Fruit fly (Drosophila melanogaster) whole organism, embryonic: ENCODE results near the gene Hou.
A peak's percentile ranks its signal among the peaks of the same experiment; 100 is the strongest.

ENCODE experiments used
- Adf1 ChIP-seq: fragments of 200-800 bp; sonication (Bioruptor generic); IDR thresholded peaks from 2 replicates; pipeline ENCODE4 v1.3.6; 2022; ENCODE audit warnings: missing biosample characterization, missing genetic modification characterization
- Aef1 ChIP-seq: fragments of 200-800 bp; sonication (Bioruptor generic); IDR thresholded peaks from 3 replicates; pipeline ENCODE4 v1.3.6; 2022; ENCODE audit warnings: missing biosample characterization, missing genetic modification characterization
- Atf3 ChIP-seq: fragments of 200-800 bp; sonication (Bioruptor generic); optimal IDR thresholded peaks from 3 replicates; lab custom pipeline; 2016; ENCODE audit warnings: missing biosample characterization, missing genetic modification characterization
- Bgb ChIP-seq: fragments of 200-800 bp; sonication (Bioruptor generic); IDR thresholded peaks from 2 replicates; pipeline ENCODE4 v1.3.6; 2022; ENCODE audit warnings: missing biosample characterization, missing genetic modification characterization; ENCODE audit not compliant: partially characterized antibody
- Blimp-1 ChIP-seq: fragments of 200-800 bp; sonication (Bioruptor generic); optimal IDR thresholded peaks from 3 replicates; lab custom pipeline; 2018; ENCODE audit warnings: missing biosample characterization, missing genetic modification characterization, mild to moderate bottlenecking, moderate library complexity, missing genetic modification reagents
- CG10543 ChIP-seq: fragments of 200-800 bp; sonication (Bioruptor generic); optimal IDR thresholded peaks from 3 replicates; lab custom pipeline; 2017; ENCODE audit warnings: missing biosample characterization, mild to moderate bottlenecking, missing genetic modification characterization, moderate library complexity
- CG10959 ChIP-seq: fragments of 200-800 bp; sonication (Bioruptor generic); IDR thresholded peaks from 2 replicates; pipeline ENCODE4 v1.3.6; 2022; ENCODE audit warnings: missing biosample characterization, missing genetic modification characterization
- CG12769 ChIP-seq: fragments of 200-800 bp; sonication (Bioruptor generic); optimal IDR thresholded peaks from 2 replicates; lab custom pipeline; 2019; ENCODE audit warnings: missing biosample characterization, mild to moderate bottlenecking, missing genetic modification characterization, moderate library complexity
- CG14050 ChIP-seq: fragments of 200-800 bp; sonication (Bioruptor generic); IDR thresholded peaks from 3 replicates; pipeline ENCODE4 v1.3.6; 2022; ENCODE audit warnings: missing biosample characterization, missing genetic modification characterization
- CG15479 ChIP-seq: fragments of 200-800 bp; sonication (Bioruptor generic); optimal IDR thresholded peaks from 3 replicates; lab custom pipeline; 2019; ENCODE audit warnings: missing biosample characterization, mild to moderate bottlenecking, missing genetic modification characterization, moderate library complexity
- CG16779 ChIP-seq: fragments of 200-800 bp; sonication (Bioruptor generic); IDR thresholded peaks from 2 replicates; pipeline ENCODE4 v1.3.6; 2022; ENCODE audit warnings: missing biosample characterization, missing genetic modification characterization
- CG16815 ChIP-seq: fragments of 200-800 bp; sonication (Bioruptor generic); optimal IDR thresholded peaks from 3 replicates; lab custom pipeline; 2017; ENCODE audit warnings: missing biosample characterization, mild to moderate bottlenecking, missing genetic modification characterization
- CG3163 ChIP-seq: fragments of 200-800 bp; sonication (Bioruptor generic); optimal IDR thresholded peaks from 3 replicates; lab custom pipeline; 2016; ENCODE audit warnings: missing biosample characterization, missing genetic modification characterization
- CG5180 ChIP-seq: fragments of 200-800 bp; sonication (Bioruptor generic); optimal IDR thresholded peaks from 3 replicates; lab custom pipeline; 2017; ENCODE audit warnings: missing biosample characterization, missing genetic modification characterization, mild to moderate bottlenecking, moderate library complexity, missing genetic modification reagents
- CG5953 ChIP-seq: fragments of 200-800 bp; sonication (Bioruptor generic); IDR thresholded peaks from 2 replicates; pipeline ENCODE4 v1.3.6; 2022; ENCODE audit warnings: missing biosample characterization, missing genetic modification characterization
- CG6175 ChIP-seq: fragments of 200-800 bp; sonication (Bioruptor generic); IDR thresholded peaks from 3 replicates; pipeline ENCODE4 v1.3.6; 2022; ENCODE audit warnings: missing biosample characterization, missing genetic modification characterization
- CG6765 ChIP-seq: fragments of 200-800 bp; sonication (Bioruptor generic); optimal IDR thresholded peaks from 3 replicates; lab custom pipeline; 2017; ENCODE audit warnings: missing biosample characterization, mild to moderate bottlenecking, missing genetic modification characterization
- CG7745 ChIP-seq: fragments of 200-800 bp; sonication (Bioruptor generic); optimal IDR thresholded peaks from 2 replicates; lab custom pipeline; 2018; ENCODE audit warnings: missing biosample characterization, mild to moderate bottlenecking, missing genetic modification characterization, moderate library complexity
- CG8089 ChIP-seq: fragments of 200-800 bp; sonication (Bioruptor generic); optimal IDR thresholded peaks from 3 replicates; lab custom pipeline; 2016; ENCODE audit warnings: missing biosample characterization, missing genetic modification characterization
- CG8478 ChIP-seq: fragments of >200 bp; optimal IDR thresholded peaks from 2 replicates; lab custom pipeline; 2018
- Chrac-16 ChIP-seq: fragments of 200-800 bp; sonication (Bioruptor generic); optimal IDR thresholded peaks from 3 replicates; lab custom pipeline; 2016; ENCODE audit warnings: missing biosample characterization, missing genetic modification characterization
- Deaf1 ChIP-seq: fragments of 200-800 bp; optimal IDR thresholded peaks from 3 replicates; lab custom pipeline; 2019; ENCODE audit warnings: missing biosample characterization, mild to moderate bottlenecking, missing genetic modification characterization, moderate library complexity
- Med ChIP-seq: fragments of 200-800 bp; sonication (Bioruptor generic); peaks from one replicate; lab custom pipeline; 2016; ENCODE audit warnings: missing biosample characterization, missing genetic modification characterization, mild to moderate bottlenecking, inconsistent platforms, moderate library complexity
- Nf-YC ChIP-seq: fragments of 200-800 bp; optimal IDR thresholded peaks from 3 replicates; lab custom pipeline; 2019; ENCODE audit warnings: missing biosample characterization, mild to moderate bottlenecking, missing genetic modification characterization, moderate library complexity
- Rx ChIP-seq: fragments of 200-800 bp; sonication (Bioruptor generic); IDR thresholded peaks from 2 replicates; pipeline ENCODE4 v1.3.6; 2022; ENCODE audit warnings: missing biosample characterization, missing genetic modification characterization
- ap ChIP-seq: fragments of 200-800 bp; sonication (Bioruptor generic); IDR thresholded peaks from 2 replicates; pipeline ENCODE4 v1.3.6; 2022; ENCODE audit warnings: missing biosample characterization, missing genetic modification characterization
- bcd ChIP-seq: fragments of 200-800 bp; sonication (Bioruptor generic); optimal IDR thresholded peaks from 2 replicates; lab custom pipeline; 2017; ENCODE audit warnings: missing biosample characterization, mild to moderate bottlenecking, missing genetic modification characterization
- crol ChIP-seq: fragments of 200-800 bp; sonication (Bioruptor generic); IDR thresholded peaks from 2 replicates; pipeline ENCODE4 v1.3.6; 2022; ENCODE audit warnings: missing biosample characterization, missing genetic modification characterization
- dysf ChIP-seq: fragments of 200-800 bp; sonication (Bioruptor generic); IDR thresholded peaks from 3 replicates; pipeline ENCODE4 v1.3.6; 2022; ENCODE audit warnings: missing biosample characterization, missing genetic modification characterization
- eve ChIP-seq, 2 experiments: fragments of >200 bp; optimal IDR thresholded peaks; 2 replicates each; lab custom pipeline; 2017; ENCODE audit warnings: missing biosample characterization in 2 of 2, missing genetic modification characterization in 2 of 2
- hb ChIP-seq: fragments of 200-800 bp; sonication (Bioruptor generic); IDR thresholded peaks from 3 replicates; pipeline ENCODE4 v1.3.6; 2022; ENCODE audit warnings: missing biosample characterization, missing genetic modification characterization; ENCODE audit not compliant: partially characterized antibody
- ind ChIP-seq: fragments of 200-800 bp; sonication (Bioruptor generic); optimal IDR thresholded peaks from 3 replicates; lab custom pipeline; 2016; ENCODE audit warnings: missing biosample characterization, missing genetic modification characterization
- ken ChIP-seq: fragments of 200-800 bp; sonication (Bioruptor generic); IDR thresholded peaks from 3 replicates; pipeline ENCODE4 v1.3.6; 2022; ENCODE audit warnings: missing biosample characterization, missing genetic modification characterization
- lov ChIP-seq, 2 experiments: fragments of 200-800 bp in 1 of 2; fragments of >200 bp in 1 of 2; sonication (Bioruptor generic) in 1 of 2; IDR thresholded peaks in 1 of 2; optimal IDR thresholded peaks in 1 of 2; 2 replicates in 1 of 2; 3 replicates in 1 of 2; pipeline versions ENCODE4 v1.3.6 to Lab custom; 2017 to 2022; ENCODE audit warnings: missing biosample characterization in 1 of 2, missing genetic modification characterization in 1 of 2
- oc ChIP-seq: fragments of 200-800 bp; sonication (Bioruptor generic); optimal IDR thresholded peaks from 2 replicates; lab custom pipeline; 2018; ENCODE audit warnings: missing biosample characterization, mild to moderate bottlenecking, missing genetic modification characterization, moderate library complexity
- repo ChIP-seq: fragments of 200-800 bp; sonication (Bioruptor generic); optimal IDR thresholded peaks from 2 replicates; lab custom pipeline; 2016; ENCODE audit warnings: missing biosample characterization, missing genetic modification characterization
- tll ChIP-seq, 2 experiments: fragments of 200-800 bp in 1 of 2; fragments of >200 bp in 1 of 2; sonication (Bioruptor generic) in 1 of 2; optimal IDR thresholded peaks; 2 replicates each; lab custom pipeline; 2017 to 2019; ENCODE audit warnings: missing biosample characterization in 2 of 2, missing genetic modification characterization in 2 of 2, mild to moderate bottlenecking in 1 of 2, moderate library complexity in 1 of 2
- unc-4 ChIP-seq: fragments of 200-800 bp; sonication (Bioruptor generic); IDR thresholded peaks from 2 replicates; pipeline ENCODE4 v1.3.6; 2022; ENCODE audit warnings: missing biosample characterization, missing genetic modification characterization; ENCODE audit not compliant: partially characterized antibody
- vvl ChIP-seq: fragments of 200-800 bp; sonication (Bioruptor generic); IDR thresholded peaks from 2 replicates; pipeline ENCODE4 v1.3.6; 2022; ENCODE audit warnings: missing biosample characterization, missing genetic modification characterization
- z ChIP-seq: fragments of 200-800 bp; sonication (Bioruptor generic); IDR thresholded peaks from 3 replicates; pipeline ENCODE4 v1.3.6; 2022; ENCODE audit warnings: missing biosample characterization, missing genetic modification characterization
- zen ChIP-seq: fragments of 200-800 bp; sonication (Bioruptor generic); optimal IDR thresholded peaks from 3 replicates; lab custom pipeline; 2018; ENCODE audit warnings: missing biosample characterization, mild to moderate bottlenecking, missing genetic modification characterization, moderate library complexity

Hou gene

dm6 chrX:18695603-18696002 is 45.4 kb upstream of the Hou start:
- TF ChIP-seq oc (tag; lab: Kevin White, UChicago) = no peak
- no peak for TF ChIP-seq lov (optimal IDR thresholded peaks at IDR 0.05; lab: Kevin White, UChicago)
- TF ChIP-seq lov (GFP tag; IDR thresholded peaks at IDR 0.05; lab: Robert Waterston, UW) = no peak
- TF ChIP-seq Chrac-16 (GFP tag; lab: Kevin White, UChicago) = no peak
- TF ChIP-seq CG16779 = no peak
- TF ChIP-seq hb = no peak
- TF ChIP-seq CG8478 = no peak
- no peak for TF ChIP-seq CG10959 (GFP tag; lab: Robert Waterston, UW)
- TF ChIP-seq CG6765 (GFP tag; lab: Kevin White, UChicago) = no peak
- no peak for TF ChIP-seq CG7745
- TF ChIP-seq tll (GFP tag; optimal IDR thresholded peaks at IDR 0.05; lab: Kevin White, UChicago) = peak in 1 of 2 experiments; percentile 84
- no peak for TF ChIP-seq eve (GFP tag; optimal IDR thresholded peaks at IDR 0.05; lab: Kevin White, UChicago)
- TF ChIP-seq dysf = no peak
- TF ChIP-seq zen (tag; lab: Kevin White, UChicago) = peak; percentile 34
- no peak for TF ChIP-seq ken (GFP tag; lab: Robert Waterston, UW)
- no peak for TF ChIP-seq unc-4
- TF ChIP-seq repo (GFP tag; lab: Kevin White, UChicago) = no peak
- no peak for TF ChIP-seq Atf3 (GFP tag; lab: Kevin White, UChicago)
- no peak for TF ChIP-seq Rx (GFP tag; lab: Robert Waterston, UW)
- no peak for TF ChIP-seq bcd (GFP tag; lab: Kevin White, UChicago)
- TF ChIP-seq ind (GFP tag; lab: Kevin White, UChicago) = no peak
- no peak for TF ChIP-seq Nf-YC (tag; lab: Kevin White, UChicago)
- no peak for TF ChIP-seq Aef1
- TF ChIP-seq crol (GFP tag; lab: Robert Waterston, UW) = peak; percentile 40; the same call in 1 of the 2 replicates
- TF ChIP-seq CG14050 (GFP tag; lab: Robert Waterston, UW) = no peak
- TF ChIP-seq ap = no peak
- TF ChIP-seq Deaf1 (tag; lab: Kevin White, UChicago) = no peak
- peak; percentile 22 for TF ChIP-seq CG15479 (GFP tag; lab: Kevin White, UChicago)

- TF ChIP-seq vvl (GFP tag; lab: Robert Waterston, UW) = 0 out of 2 replicates have a peak, but pooled peaks have one; percentile 23
- peak; percentile 36 for TF ChIP-seq Blimp-1 (GFP tag; lab: Kevin White, UChicago)
- TF ChIP-seq Med (GFP tag; lab: Kevin White, UChicago) = peak; percentile 64
- TF ChIP-seq CG3163 = peak; percentile 38
- peak; percentile 51; the same call in 1 of the 3 replicates for TF ChIP-seq CG6175 (GFP tag; lab: Robert Waterston, UW)
- peak; percentile 82 for TF ChIP-seq Adf1
- TF ChIP-seq CG16815 (GFP tag; lab: Kevin White, UChicago) = no peak
- peak; percentile 68 for TF ChIP-seq Deaf1 (tag; lab: Kevin White, UChicago)
- TF ChIP-seq CG8089 (GFP tag; lab: Kevin White, UChicago) = no peak
- peak; percentile 94 for TF ChIP-seq z (GFP tag; lab: Robert Waterston, UW)
- TF ChIP-seq crol (GFP tag; lab: Robert Waterston, UW) = peak; percentile 99
- no peak for TF ChIP-seq CG5953 (GFP tag; lab: Robert Waterston, UW)
- TF ChIP-seq CG5180 = peak; percentile 99
- peak; percentile 12 for TF ChIP-seq CG12769 (tag; lab: Kevin White, UChicago)
- TF ChIP-seq CG10543 (GFP tag; lab: Kevin White, UChicago) = peak; percentile 47
- TF ChIP-seq Bgb (GFP tag; lab: Robert Waterston, UW) = peak; percentile 11; the same call in 1 of the 2 replicates
These were observed 42.8 kb upstream of the Hou start, which contains the start of gene Cyp18a1 for dm6 chrX:18692948-18693502. Gene Cyp18a1, minus strand, starts transcription at chrX:18693042.
